Worm (Caenorhabditis elegans): Measurements from ENCODE around the gene ddl-2.

ce11 chrII:13505386-13505785, 42.1 kb downstream of the ddl-2 start:
- TF ChIP-seq cog-1 (tag; optimal IDR thresholded peaks at IDR 0.05) (no peak), klf-2 (GFP tag; conservative IDR thresholded peaks at IDR 0.05) (no peak), tab-1 (GFP tag; IDR thresholded peaks at IDR 0.05) (no peak), flt-1 (GFP tag; IDR thresholded peaks at IDR 0.05) (no peak), ztf-29 (GFP tag; IDR thresholded peaks at IDR 0.05) (no peak), ref-1 (GFP tag; conservative IDR thresholded peaks at IDR 0.05) (no peak)
